Fruit fly (Drosophila melanogaster) whole organism, prepupa: ENCODE data around the gene upSET.

Experiments
- Blimp-1 ChIP-seq: fragments of 200-800 bp; sonication (Bioruptor generic); optimal IDR thresholded peaks from 3 replicates; lab custom pipeline; 2017; ENCODE audit warnings: missing biosample characterization, missing genetic modification characterization, mild to moderate bottlenecking, moderate library complexity, missing genetic modification reagents
- CG10631 ChIP-seq: fragments of 200-800 bp; sonication (Bioruptor generic); optimal IDR thresholded peaks from 2 replicates; lab custom pipeline; 2016; ENCODE audit warnings: missing biosample characterization, missing genetic modification characterization
- CG11762 ChIP-seq: fragments of 200-800 bp; sonication (Bioruptor generic); optimal IDR thresholded peaks from 3 replicates; lab custom pipeline; 2016; ENCODE audit warnings: missing biosample characterization, missing genetic modification characterization; ENCODE audit not compliant: insufficient read depth
- CG11902 ChIP-seq: fragments of 200-800 bp; sonication (Bioruptor generic); optimal IDR thresholded peaks from 3 replicates; lab custom pipeline; 2016; ENCODE audit warnings: missing biosample characterization, missing genetic modification characterization
- CG15336 ChIP-seq: fragments of 200-800 bp; sonication (Bioruptor generic); IDR thresholded peaks from 2 replicates; pipeline ENCODE4 v1.3.6; 2022; ENCODE audit warnings: missing biosample characterization, missing genetic modification characterization
- CG1621 ChIP-seq: fragments of 200-800 bp; sonication (Bioruptor generic); optimal IDR thresholded peaks from 3 replicates; lab custom pipeline; 2018; ENCODE audit warnings: missing biosample characterization, mild to moderate bottlenecking, missing genetic modification characterization
- CG16779 ChIP-seq: fragments of 200-800 bp; sonication (Bioruptor generic); optimal IDR thresholded peaks from 3 replicates; lab custom pipeline; 2017; ENCODE audit warnings: missing biosample characterization, mild to moderate bottlenecking, missing genetic modification characterization
- CG3032 ChIP-seq: fragments of 200-800 bp; optimal IDR thresholded peaks from 2 replicates; lab custom pipeline; 2019; ENCODE audit warnings: missing biosample characterization, mild to moderate bottlenecking, missing genetic modification characterization, moderate library complexity
- CG3919 ChIP-seq: fragments of 200-800 bp; sonication (Bioruptor generic); optimal IDR thresholded peaks from 3 replicates; lab custom pipeline; 2016; ENCODE audit warnings: missing biosample characterization, missing genetic modification characterization
- CG4318 ChIP-seq: fragments of 200-800 bp; sonication (Bioruptor generic); optimal IDR thresholded peaks from 3 replicates; lab custom pipeline; 2017; ENCODE audit warnings: missing biosample characterization, mild to moderate bottlenecking, missing genetic modification characterization
- CG6163 ChIP-seq: fragments of 200-800 bp; sonication (Bioruptor generic); IDR thresholded peaks from 3 replicates; pipeline ENCODE4 v1.3.6; 2022; ENCODE audit warnings: missing biosample characterization, missing genetic modification characterization
- CG6276 ChIP-seq: fragments of 200-800 bp; sonication (Bioruptor generic); optimal IDR thresholded peaks from 2 replicates; lab custom pipeline; 2017; ENCODE audit warnings: missing biosample characterization, mild to moderate bottlenecking, missing genetic modification characterization
- CG6792 ChIP-seq: fragments of 200-800 bp; sonication (Bioruptor generic); optimal IDR thresholded peaks from 3 replicates; lab custom pipeline; 2016; ENCODE audit warnings: missing biosample characterization, missing genetic modification characterization
- CG6808 ChIP-seq: fragments of 200-800 bp; sonication (Bioruptor generic); optimal IDR thresholded peaks from 3 replicates; lab custom pipeline; 2017; ENCODE audit warnings: missing biosample characterization, missing genetic modification characterization, mild to moderate bottlenecking, moderate library complexity, missing genetic modification reagents
- CG7368 ChIP-seq: fragments of 200-800 bp; sonication (Bioruptor generic); optimal IDR thresholded peaks from 3 replicates; lab custom pipeline; 2016; ENCODE audit warnings: missing biosample characterization, missing genetic modification characterization
- CG8119 ChIP-seq: fragments of 200-800 bp; sonication (Bioruptor generic); IDR thresholded peaks from 3 replicates; pipeline ENCODE4 v1.3.6; 2022; ENCODE audit warnings: missing biosample characterization, missing genetic modification characterization
- CG8319 ChIP-seq: fragments of 200-800 bp; sonication (Bioruptor generic); optimal IDR thresholded peaks from 3 replicates; lab custom pipeline; 2016; ENCODE audit warnings: missing biosample characterization, missing genetic modification characterization
- CG8632 ChIP-seq: fragments of 200-800 bp; sonication (Bioruptor generic); optimal IDR thresholded peaks from 3 replicates; lab custom pipeline; 2016; ENCODE audit warnings: missing biosample characterization, missing genetic modification characterization
- CG9139 ChIP-seq: fragments of 200-800 bp; sonication (Bioruptor generic); optimal IDR thresholded peaks from 3 replicates; lab custom pipeline; 2017; ENCODE audit warnings: missing biosample characterization, mild to moderate bottlenecking, missing genetic modification characterization
- Eip78C ChIP-seq: fragments of 200-800 bp; sonication (Bioruptor generic); peaks from one replicate; lab custom pipeline; 2016; ENCODE audit warnings: missing biosample characterization, missing genetic modification characterization
- Eip93F ChIP-seq: fragments of 200-800 bp; sonication (Bioruptor generic); optimal IDR thresholded peaks from 2 replicates; lab custom pipeline; 2016; ENCODE audit warnings: missing biosample characterization, mild to moderate bottlenecking, missing genetic modification characterization
- Ets96B ChIP-seq: fragments of 200-800 bp; optimal IDR thresholded peaks from 2 replicates; lab custom pipeline; 2019; ENCODE audit warnings: missing biosample characterization, mild to moderate bottlenecking, missing genetic modification characterization, moderate library complexity
- Gug ChIP-seq: fragments of 200-800 bp; sonication (Bioruptor generic); IDR thresholded peaks from 2 replicates; pipeline ENCODE4 v1.3.6; 2022; ENCODE audit warnings: missing biosample characterization, missing genetic modification characterization
- Hr38 ChIP-seq: sonication (Bioruptor generic); optimal IDR thresholded peaks from 2 replicates; lab custom pipeline; 2016; ENCODE audit warnings: missing biosample characterization, missing genetic modification characterization
- Hr39 ChIP-seq: fragments of 200-800 bp; sonication (Bioruptor generic); optimal IDR thresholded peaks from 2 replicates; lab custom pipeline; 2016; ENCODE audit warnings: missing biosample characterization, missing genetic modification characterization
- OdsH ChIP-seq: fragments of 200-800 bp; sonication (Bioruptor generic); optimal IDR thresholded peaks from 3 replicates; lab custom pipeline; 2016; ENCODE audit warnings: missing biosample characterization, missing genetic modification characterization
- Smox ChIP-seq: fragments of 200-800 bp; sonication (Bioruptor generic); optimal IDR thresholded peaks from 3 replicates; lab custom pipeline; 2016; ENCODE audit warnings: missing biosample characterization, missing genetic modification characterization
- Sox102F ChIP-seq: fragments of 200-800 bp; sonication (Bioruptor generic); optimal IDR thresholded peaks from 2 replicates; lab custom pipeline; 2016; ENCODE audit warnings: missing biosample characterization, mild to moderate bottlenecking, missing genetic modification characterization
- Sox14 ChIP-seq: fragments of 200-800 bp; sonication (Bioruptor generic); optimal IDR thresholded peaks from 3 replicates; lab custom pipeline; 2016; ENCODE audit warnings: missing biosample characterization, missing genetic modification characterization
- achi ChIP-seq: fragments of 200-800 bp; sonication (Bioruptor generic); optimal IDR thresholded peaks from 3 replicates; lab custom pipeline; 2016; ENCODE audit warnings: missing biosample characterization, missing genetic modification characterization
- dac ChIP-seq: fragments of 200-800 bp; sonication (Bioruptor generic); optimal IDR thresholded peaks from 2 replicates; lab custom pipeline; 2017; ENCODE audit warnings: missing biosample characterization, mild to moderate bottlenecking, missing genetic modification characterization
- eg ChIP-seq: fragments of 200-800 bp; sonication (Bioruptor generic); IDR thresholded peaks from 3 replicates; pipeline ENCODE4 v1.3.6; 2022; ENCODE audit warnings: missing biosample characterization, missing genetic modification characterization
- esn ChIP-seq: fragments of 200-800 bp; sonication (Bioruptor generic); optimal IDR thresholded peaks from 2 replicates; lab custom pipeline; 2016; ENCODE audit warnings: missing biosample characterization, mild to moderate bottlenecking, missing genetic modification characterization, moderate library complexity
- fd59A ChIP-seq: fragments of 200-800 bp; sonication (Bioruptor generic); optimal IDR thresholded peaks from 2 replicates; lab custom pipeline; 2017; ENCODE audit warnings: missing biosample characterization, mild to moderate bottlenecking, missing genetic modification characterization, missing genetic modification reagents
- fd85E ChIP-seq: fragments of 200-800 bp; sonication (Bioruptor generic); optimal IDR thresholded peaks from 3 replicates; lab custom pipeline; 2016; ENCODE audit warnings: missing biosample characterization, missing genetic modification characterization
- fkh ChIP-seq: fragments of 200-800 bp; sonication (Bioruptor generic); optimal IDR thresholded peaks from 3 replicates; lab custom pipeline; 2017; ENCODE audit warnings: missing biosample characterization, mild to moderate bottlenecking, missing genetic modification characterization, moderate library complexity
- net ChIP-seq: fragments of 200-800 bp; sonication (Bioruptor generic); optimal IDR thresholded peaks from 3 replicates; lab custom pipeline; 2016; ENCODE audit warnings: missing biosample characterization, missing genetic modification characterization
- pdm3 ChIP-seq: fragments of 200-800 bp; sonication (Bioruptor generic); optimal IDR thresholded peaks from 3 replicates; lab custom pipeline; 2016; ENCODE audit warnings: missing biosample characterization, missing genetic modification characterization
- ss ChIP-seq, 2 experiments: fragments of 200-800 bp; sonication (Bioruptor generic); optimal IDR thresholded peaks; 2 replicates in 1 of 2; 3 replicates in 1 of 2; lab custom pipeline; 2017 to 2018; ENCODE audit warnings: mild to moderate bottlenecking in 2 of 2, missing biosample characterization in 2 of 2, missing genetic modification characterization in 2 of 2, moderate library complexity in 1 of 2
- topi ChIP-seq: fragments of 200-800 bp; sonication (Bioruptor generic); optimal IDR thresholded peaks from 3 replicates; lab custom pipeline; 2016; ENCODE audit warnings: missing biosample characterization, missing genetic modification characterization
- vri ChIP-seq: fragments of 200-800 bp; sonication (Bioruptor generic); optimal IDR thresholded peaks from 3 replicates; lab custom pipeline; 2016; ENCODE audit warnings: missing biosample characterization, mild to moderate bottlenecking, missing genetic modification characterization

upSET gene

dm6 chr3L:14027549-14027948 is 25.6 kb downstream of the upSET start:
- TF ChIP-seq CG4318 (GFP tag; lab: Kevin White, UChicago), result no peak
- no peak for TF ChIP-seq CG8319 (GFP tag; lab: Kevin White, UChicago)
- no peak for TF ChIP-seq Hr39 (GFP tag; lab: Kevin White, UChicago)
- no peak for TF ChIP-seq Gug
- no peak for TF ChIP-seq fkh (GFP tag; lab: Kevin White, UChicago)
- no peak for TF ChIP-seq topi
- no peak for TF ChIP-seq ss (GFP tag; optimal IDR thresholded peaks at IDR 0.05; lab: Kevin White, UChicago)
- no peak for TF ChIP-seq Hr38 (GFP tag; lab: Kevin White, UChicago)
- TF ChIP-seq CG1621, result no peak
- TF ChIP-seq CG16779 (tag; lab: Kevin White, UChicago), result no peak
- no peak for TF ChIP-seq Sox102F (GFP tag; lab: Kevin White, UChicago)
- TF ChIP-seq CG6792 (GFP tag; lab: Kevin White, UChicago), result no peak
- no peak for TF ChIP-seq net (GFP tag; lab: Kevin White, UChicago)
- no peak for TF ChIP-seq CG3032 (tag; lab: Kevin White, UChicago)
- no peak for TF ChIP-seq pdm3 (GFP tag; lab: Kevin White, UChicago)
- TF ChIP-seq Eip78C (GFP tag; lab: Kevin White, UChicago), result no peak
- no peak for TF ChIP-seq CG9139 (GFP tag; lab: Kevin White, UChicago)
- TF ChIP-seq Smox (GFP tag; lab: Kevin White, UChicago), result no peak
- TF ChIP-seq, all 60 proteins: peak for 0

dm6 chr3L:14028485-14029384 is 26.8 kb downstream of the upSET start, which contains the start of gene Ptip:
Gene Ptip (minus strand): TSS chr3L:14029121.
- TF ChIP-seq CG1621 (no peak), CG3919 (peak; percentile 77), CG6163 (peak; percentile 78), Sox14 (peak; percentile 31), CG8119 (0 out of 3 replicates have a peak, but pooled peaks have one; percentile 19), CG8632 (GFP tag; lab: Kevin White, UChicago) (peak; percentile 19), fkh (GFP tag; lab: Kevin White, UChicago) (peak; percentile 62), CG7368 (no peak), CG9139 (GFP tag; lab: Kevin White, UChicago) (no peak), esn (GFP tag; lab: Kevin White, UChicago) (peak; percentile 46), Blimp-1 (GFP tag; lab: Kevin White, UChicago) (peak; percentile 96), CG6792 (GFP tag; lab: Kevin White, UChicago) (peak; percentile 30), CG8319 (GFP tag; lab: Kevin White, UChicago) (no peak), CG15336 (GFP tag; lab: Robert Waterston, UW) (peak; percentile 36; the same call in 1 of the 2 replicates), net (GFP tag; lab: Kevin White, UChicago) (no peak), vri (GFP tag; lab: Kevin White, UChicago) (no peak), fd85E (GFP tag; lab: Kevin White, UChicago) (peak; percentile 15), eg (peak; percentile 39; the same call in 1 of the 3 replicates), Eip78C (GFP tag; lab: Kevin White, UChicago) (peak; percentile 15), dac (GFP tag; lab: Kevin White, UChicago) (peak; percentile 30), achi (GFP tag; lab: Kevin White, UChicago) (peak; percentile 36)
- TF ChIP-seq, all 60 proteins: peak for 15

DNA sequence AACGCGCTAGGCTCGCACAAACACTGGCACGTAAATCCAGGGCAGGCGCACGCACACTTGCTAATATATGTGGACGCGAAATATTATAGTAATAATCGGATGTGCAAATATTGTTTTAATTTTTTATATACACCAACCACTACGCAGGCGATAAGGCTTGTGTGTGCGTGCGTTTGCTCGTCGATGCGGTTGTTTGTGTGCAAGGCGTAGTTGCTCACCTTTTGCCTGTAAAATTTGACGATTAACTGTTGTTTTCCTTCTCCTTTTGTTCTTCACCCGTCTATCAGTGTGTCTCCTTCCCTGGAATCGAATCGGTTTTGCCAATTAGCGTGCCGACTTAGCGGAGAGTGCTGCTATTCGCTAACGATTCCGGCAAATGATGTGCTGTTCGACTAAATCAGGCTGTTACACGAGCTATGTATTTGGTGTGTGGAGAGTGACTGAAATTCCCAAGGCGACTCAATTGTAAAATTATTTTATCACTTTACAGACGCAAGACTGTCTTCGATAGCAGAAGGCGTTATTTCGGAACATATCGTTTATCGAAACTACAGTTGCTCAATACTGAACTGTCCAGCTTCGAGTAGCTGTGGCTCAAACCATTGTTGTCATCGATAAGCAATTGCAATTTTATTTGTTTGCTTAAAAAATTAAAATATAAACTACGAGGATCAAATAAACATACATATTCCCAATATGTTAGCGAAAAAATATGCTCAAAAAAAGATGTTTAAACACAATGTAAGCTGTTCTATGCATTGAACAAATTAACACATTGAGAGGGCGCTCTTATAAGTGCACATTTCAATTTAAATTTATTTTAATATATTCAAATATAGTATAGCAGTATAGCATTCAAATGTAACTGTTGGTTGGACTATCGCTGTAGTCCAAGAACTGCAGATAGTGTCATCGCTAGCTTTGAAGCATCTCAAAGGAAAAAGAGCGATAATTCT is 29.5 kb downstream of the upSET start, which contains the start of the genes CG6650 and endos:
CG6650 (plus strand) TSS at position 280 of the 956 bp plus-strand sequence.
endos (minus strand) TSS at position 536 of the 956 bp plus-strand sequence.
- no peak for TF ChIP-seq CG8319 (GFP tag; lab: Kevin White, UChicago)
- TF ChIP-seq net (GFP tag; lab: Kevin White, UChicago), result peak; percentile 3
- no peak for TF ChIP-seq CG11902 (GFP tag; lab: Kevin White, UChicago)
- no peak for TF ChIP-seq CG6792 (GFP tag; lab: Kevin White, UChicago)
- TF ChIP-seq CG10631 (GFP tag; lab: Kevin White, UChicago), result peak; percentile 46
- TF ChIP-seq Ets96B (tag; lab: Kevin White, UChicago), result no peak
- TF ChIP-seq Gug, result no peak
- peak; percentile 54 for TF ChIP-seq vri (GFP tag; lab: Kevin White, UChicago)
- TF ChIP-seq Sox102F (GFP tag; lab: Kevin White, UChicago), result peak; percentile 8
- TF ChIP-seq CG6808, result peak; percentile 63
- TF ChIP-seq CG6163, result peak; percentile 19
- TF ChIP-seq Eip93F (GFP tag; lab: Kevin White, UChicago), result peak; percentile 41
- no peak for TF ChIP-seq CG6276 (GFP tag; lab: Kevin White, UChicago)
- peak; percentile 5 for TF ChIP-seq CG3919
- peak; percentile 35 for TF ChIP-seq CG3032 (tag; lab: Kevin White, UChicago)
- peak; percentile 39 for TF ChIP-seq OdsH
- peak; percentile 18 for TF ChIP-seq Hr39 (GFP tag; lab: Kevin White, UChicago)
- peak; percentile 17 for TF ChIP-seq CG11762 (GFP tag; lab: Kevin White, UChicago)
- peak; percentile 81 for TF ChIP-seq fkh (GFP tag; lab: Kevin White, UChicago)
- no peak for TF ChIP-seq fd59A (GFP tag; lab: Kevin White, UChicago)
